Worm (Caenorhabditis elegans): ENCODE measurements around the gene F53F4.15.

Gene F53F4.15

DNA sequence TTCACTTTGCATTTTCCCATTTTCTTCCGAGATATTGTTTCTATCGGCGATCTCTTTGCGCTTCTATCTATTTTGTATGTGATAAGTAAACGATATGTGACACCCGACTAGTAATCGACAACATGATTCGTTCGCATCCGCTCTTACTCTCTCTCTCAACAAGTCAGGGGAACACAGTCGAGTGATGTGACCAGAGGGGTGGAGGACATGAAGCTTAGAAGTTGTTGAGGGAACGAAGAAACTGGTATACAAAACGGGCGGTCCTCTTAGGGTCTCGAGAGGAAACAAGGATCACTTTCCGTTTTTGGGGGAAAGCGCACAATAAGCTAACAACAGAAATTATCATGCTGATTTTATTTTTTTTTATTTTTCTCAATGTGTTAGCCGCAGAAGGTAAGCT, 27.7 kb upstream of the F53F4.15 start, which contains the start of gene F53F4.4:
TSS of gene F53F4.4 (plus strand) at position 301 of the 400 bp plus-strand sequence.
- TF ChIP-seq lin-38 (GFP tag; IDR thresholded peaks at IDR 0.05) (peak; percentile 41), nhr-111 (GFP tag; optimal IDR thresholded peaks at IDR 0.05) (no peak), hmg-1.1 (GFP tag; IDR thresholded peaks at IDR 0.05) (no peak), nhr-48 (tag; optimal IDR thresholded peaks at IDR 0.05) (no peak), lsy-2 (tag; optimal IDR thresholded peaks at IDR 0.05) (no peak), nhr-102 (tag; optimal IDR thresholded peaks at IDR 0.05) (no peak), nhr-11 (tag; optimal IDR thresholded peaks at IDR 0.05) (no peak), daf-8 (GFP tag; IDR thresholded peaks at IDR 0.05) (no peak), F49E8.2 (tag; optimal IDR thresholded peaks at IDR 0.05; ENCODE audit: borderline replicate concordance) (no peak), dve-1 (tag; optimal IDR thresholded peaks at IDR 0.05; ENCODE audit: insufficient read depth) (no peak), Y48G9A.11 (GFP tag; IDR thresholded peaks at IDR 0.05) (no peak), egl-43 (GFP tag; IDR thresholded peaks at IDR 0.05) (peak; percentile 25; the same call in 1 of the 2 replicates), lin-29 (GFP tag; IDR thresholded peaks at IDR 0.05) (no peak), Y5F2A.4 (GFP tag; optimal IDR thresholded peaks at IDR 0.05) (no peak), ces-1 (GFP tag; optimal IDR thresholded peaks at IDR 0.05) (no peak), unc-62 (GFP tag; optimal IDR thresholded peaks at IDR 0.05 in 1 of 2) (peak in 1 of 2 experiments; percentile 32), unc-62 (tag; optimal IDR thresholded peaks at IDR 0.05) (no peak), F37D6.2 (tag; optimal IDR thresholded peaks at IDR 0.05) (no peak), Y105C5A.15 (GFP tag; IDR thresholded peaks at IDR 0.05) (no peak), ceh-82 (tag; optimal IDR thresholded peaks at IDR 0.05) (no peak), spr-1 (tag; optimal IDR thresholded peaks at IDR 0.05) (no peak), aha-1 (tag) (peak; percentile 37), rbr-2 (tag; optimal IDR thresholded peaks at IDR 0.05) (no peak), set-16 (GFP tag; IDR thresholded peaks at IDR 0.05) (no peak), lin-1 (GFP tag; IDR thresholded peaks at IDR 0.05) (no peak), mdt-29 (GFP tag; IDR thresholded peaks at IDR 0.05) (no peak), zip-2 (tag; optimal IDR thresholded peaks at IDR 0.05) (no peak)

DNA sequence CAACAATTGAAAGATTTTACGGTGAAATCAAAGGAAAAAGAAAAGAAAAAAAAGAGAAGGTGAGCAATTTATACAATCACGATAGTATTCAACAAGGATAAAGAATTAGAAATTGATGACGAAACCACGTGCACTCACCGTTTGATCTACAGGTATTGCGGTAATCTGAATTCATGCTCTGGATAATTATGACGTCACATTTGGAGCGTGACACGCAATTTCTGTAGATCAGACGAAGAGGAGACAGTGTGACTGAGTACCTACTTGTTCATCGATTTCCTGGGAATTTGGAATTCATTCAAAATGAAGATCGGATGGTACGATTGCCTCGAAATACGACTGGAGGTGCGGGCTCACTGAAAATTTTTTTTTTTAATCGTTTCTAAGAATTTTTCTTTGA, 22.4 kb upstream of the F53F4.15 start:
- TF ChIP-seq gei-8 (GFP tag; optimal IDR thresholded peaks at IDR 0.05) = no peak
- no peak for TF ChIP-seq dpl-1 (GFP tag; optimal IDR thresholded peaks at IDR 0.05)
- TF ChIP-seq unc-62 (GFP tag; optimal IDR thresholded peaks at IDR 0.05 in 1 of 2) = no peak
- no peak for TF ChIP-seq unc-62 (tag; optimal IDR thresholded peaks at IDR 0.05)

DNA sequence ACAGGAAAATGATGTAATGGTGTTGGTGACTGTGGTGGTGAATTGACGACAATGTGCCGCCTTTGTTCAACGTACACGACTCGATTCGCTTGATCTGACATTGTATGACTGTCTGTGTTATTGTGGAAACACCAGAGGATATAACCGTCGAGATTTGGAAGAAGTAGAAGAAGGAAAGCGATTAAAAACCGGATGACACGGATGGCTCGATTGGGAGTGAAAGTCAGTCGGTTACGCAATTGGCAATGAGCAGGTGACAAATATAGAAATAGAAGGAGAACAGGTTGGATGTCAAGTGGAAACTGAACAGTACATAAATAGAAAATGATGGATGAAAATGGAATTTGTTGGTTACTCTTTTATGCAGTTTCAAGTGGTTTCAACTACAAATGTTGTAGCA, 19.9 kb upstream of the F53F4.15 start, which contains the start of gene rdy-2:
TSS of gene rdy-2 (minus strand) at position 101 of the 400 bp plus-strand sequence.
- TF ChIP-seq lin-1 (GFP tag; IDR thresholded peaks at IDR 0.05) (no peak), zfp-2 (tag; optimal IDR thresholded peaks at IDR 0.05) (no peak), skn-1 (tag; optimal IDR thresholded peaks at IDR 0.05) (no peak), snpc-4 (tag; optimal IDR thresholded peaks at IDR 0.05) (no peak), lin-13 (GFP tag; optimal IDR thresholded peaks at IDR 0.05) (no peak), ces-1 (GFP tag; optimal IDR thresholded peaks at IDR 0.05) (no peak), hmg-1.1 (GFP tag; IDR thresholded peaks at IDR 0.05) (no peak), zfp-3 (GFP tag; conservative IDR thresholded peaks at IDR 0.05) (no peak), lin-15B (tag; optimal IDR thresholded peaks at IDR 0.05) (no peak), nhr-76 (tag; optimal IDR thresholded peaks at IDR 0.05) (no peak), fkh-10 (GFP tag; optimal IDR thresholded peaks at IDR 0.05) (no peak), zip-2 (tag; optimal IDR thresholded peaks at IDR 0.05) (no peak), fos-1 (tag; optimal IDR thresholded peaks at IDR 0.05) (no peak), Y48G9A.11 (GFP tag; IDR thresholded peaks at IDR 0.05) (no peak)
